Worm (Caenorhabditis elegans) whole organism, L2 larva: ENCODE measurements around the gene nhx-6.
"Not testable (repeated sequence)": the region's sequence is repeated elsewhere in the genome, so short reads cannot be mapped to it uniquely, and the experiment has no call there.

Experiments used
- F13H6.1 ChIP-seq: sonication (generic microtip); optimal IDR thresholded peaks from 2 replicates; lab custom pipeline; 2016; ENCODE audit warnings: missing genetic modification characterization, missing compliant biosample characterization
- Y55F3AM.14 ChIP-seq: fragments of 200-800 bp; sonication (Bioruptor generic); optimal IDR thresholded peaks from 2 replicates; lab custom pipeline; 2018; ENCODE audit warnings: mild to moderate bottlenecking, missing genetic modification characterization, missing compliant biosample characterization
- alr-1 ChIP-seq: fragments of 150-350 bp; optimal IDR thresholded peaks from 2 replicates; lab custom pipeline; 2014; ENCODE audit warnings: missing biosample characterization, missing genetic modification characterization
- ama-1 ChIP-seq: fragments of 150-350 bp; optimal IDR thresholded peaks from 2 replicates; lab custom pipeline; 2018; ENCODE audit warnings: inconsistent platforms
- blmp-1 ChIP-seq: sonication (generic microtip); optimal IDR thresholded peaks from 2 replicates; lab custom pipeline; 2017; ENCODE audit warnings: missing genetic modification characterization, mild to moderate bottlenecking, missing compliant biosample characterization, antibody characterized with exemption, moderate library complexity; ENCODE audit not compliant: insufficient read depth
- ceh-16 ChIP-seq: fragments of 150-350 bp; optimal IDR thresholded peaks from 2 replicates; lab custom pipeline; 2014; ENCODE audit warnings: missing biosample characterization, missing genetic modification characterization
- ceh-82 ChIP-seq: fragments of 150-350 bp; optimal IDR thresholded peaks from 2 replicates; lab custom pipeline; 2014; ENCODE audit warnings: missing biosample characterization, missing genetic modification characterization
- crh-2 ChIP-seq: sonication (generic microtip); optimal IDR thresholded peaks from 2 replicates; lab custom pipeline; 2017; ENCODE audit warnings: missing biosample characterization, missing genetic modification characterization
- egl-27 ChIP-seq: sonication (generic microtip); optimal IDR thresholded peaks from 3 replicates; lab custom pipeline; 2017; ENCODE audit warnings: missing biosample characterization, missing genetic modification reagents, missing genetic modification characterization
- fos-1 ChIP-seq: fragments of 150-350 bp; optimal IDR thresholded peaks from 2 replicates; lab custom pipeline; 2014; ENCODE audit warnings: missing biosample characterization, missing genetic modification characterization
- gmeb-1 ChIP-seq: fragments of 150-350 bp; optimal IDR thresholded peaks from 2 replicates; lab custom pipeline; 2014; ENCODE audit warnings: missing biosample characterization, missing genetic modification characterization
- lin-11 ChIP-seq: fragments of 150-350 bp; sonication (generic microtip); optimal IDR thresholded peaks from 2 replicates; lab custom pipeline; 2014; ENCODE audit warnings: missing biosample characterization, missing genetic modification characterization, inconsistent platforms, mixed read lengths
- lin-13 ChIP-seq: fragments of 150-350 bp; optimal IDR thresholded peaks from 2 replicates; lab custom pipeline; 2014; ENCODE audit warnings: missing biosample characterization, missing genetic modification reagents, missing genetic modification characterization
- lin-39 ChIP-seq: fragments of 150-350 bp; optimal IDR thresholded peaks from 2 replicates; lab custom pipeline; 2014; ENCODE audit warnings: missing biosample characterization, missing genetic modification reagents, missing genetic modification characterization
- lsy-2 ChIP-seq, 2 experiments: fragments of 150-350 bp in 1 of 2; sonication (generic microtip) in 1 of 2; optimal IDR thresholded peaks; 2 replicates each; lab custom pipeline; 2014 to 2017; ENCODE audit warnings: missing biosample characterization in 2 of 2, missing genetic modification characterization in 2 of 2
- mbf-1 ChIP-seq: sonication (generic microtip); optimal IDR thresholded peaks from 2 replicates; lab custom pipeline; 2017; ENCODE audit warnings: missing biosample characterization, missing genetic modification characterization
- mdl-1 ChIP-seq, 2 experiments: fragments of 150-350 bp in 1 of 2; sonication (generic microtip) in 1 of 2; optimal IDR thresholded peaks; 2 replicates each; lab custom pipeline; 2017; ENCODE audit warnings: missing biosample characterization in 2 of 2, missing genetic modification characterization in 2 of 2
- nhr-10 ChIP-seq: sonication (generic microtip); optimal IDR thresholded peaks from 2 replicates; lab custom pipeline; 2017; ENCODE audit warnings: missing biosample characterization, missing genetic modification characterization
- nhr-11 ChIP-seq: fragments of 150-350 bp; optimal IDR thresholded peaks from 2 replicates; lab custom pipeline; 2014; ENCODE audit warnings: missing biosample characterization, missing genetic modification characterization
- nhr-129 ChIP-seq: fragments of 150-350 bp; optimal IDR thresholded peaks from 2 replicates; lab custom pipeline; 2014; ENCODE audit warnings: missing biosample characterization, missing genetic modification characterization
- nhr-23 ChIP-seq: fragments of 150-350 bp; optimal IDR thresholded peaks from 2 replicates; lab custom pipeline; 2014; ENCODE audit warnings: missing biosample characterization, missing genetic modification reagents, missing genetic modification characterization
- nhr-237 ChIP-seq: fragments of 150-350 bp; optimal IDR thresholded peaks from 2 replicates; lab custom pipeline; 2014; ENCODE audit warnings: missing biosample characterization, missing genetic modification characterization
- nhr-25 ChIP-seq: fragments of 150-350 bp; sonication (generic microtip); optimal IDR thresholded peaks from 3 replicates; lab custom pipeline; 2014; ENCODE audit warnings: missing biosample characterization, missing genetic modification characterization
- nhr-6 ChIP-seq: fragments of 150-350 bp; optimal IDR thresholded peaks from 2 replicates; lab custom pipeline; 2014; ENCODE audit warnings: missing biosample characterization, missing genetic modification characterization
- peb-1 ChIP-seq: fragments of 150-350 bp; optimal IDR thresholded peaks from 2 replicates; lab custom pipeline; 2014; ENCODE audit warnings: missing biosample characterization, missing genetic modification characterization
- sem-4 ChIP-seq: fragments of 150-350 bp; optimal IDR thresholded peaks from 2 replicates; lab custom pipeline; 2014; ENCODE audit warnings: missing biosample characterization, missing genetic modification reagents, missing genetic modification characterization
- sma-3 ChIP-seq: sonication (generic microtip); optimal IDR thresholded peaks from 2 replicates; lab custom pipeline; 2016; ENCODE audit warnings: missing genetic modification reagents, missing genetic modification characterization, missing compliant biosample characterization
- sma-9 ChIP-seq, 2 experiments: fragments of 150-350 bp in 1 of 2; sonication (generic microtip) in 1 of 2; optimal IDR thresholded peaks; 2 replicates each; lab custom pipeline; 2014 to 2016; ENCODE audit warnings: missing genetic modification characterization in 2 of 2, mild to moderate bottlenecking in 1 of 2, missing biosample characterization in 1 of 2, missing compliant biosample characterization in 1 of 2, missing genetic modification reagents in 1 of 2, moderate library complexity in 1 of 2
- snpc-4 ChIP-seq: fragments of 150-350 bp; optimal IDR thresholded peaks from 2 replicates; lab custom pipeline; 2014; ENCODE audit warnings: missing biosample characterization, missing genetic modification characterization
- unc-39 ChIP-seq: fragments of 150-350 bp; optimal IDR thresholded peaks from 2 replicates; lab custom pipeline; 2014; ENCODE audit warnings: missing biosample characterization, missing genetic modification characterization
- unc-55 ChIP-seq: fragments of 150-350 bp; sonication (generic microtip); optimal IDR thresholded peaks from 3 replicates; lab custom pipeline; 2014; ENCODE audit warnings: missing biosample characterization, missing genetic modification reagents, missing genetic modification characterization
- zag-1 ChIP-seq: fragments of 150-350 bp; optimal IDR thresholded peaks from 2 replicates; lab custom pipeline; 2014; ENCODE audit warnings: missing biosample characterization, missing genetic modification characterization
- ztf-4 ChIP-seq: fragments of 150-350 bp; optimal IDR thresholded peaks from 2 replicates; lab custom pipeline; 2014; ENCODE audit warnings: missing biosample characterization, missing genetic modification characterization

The nhx-6 gene

DNA sequence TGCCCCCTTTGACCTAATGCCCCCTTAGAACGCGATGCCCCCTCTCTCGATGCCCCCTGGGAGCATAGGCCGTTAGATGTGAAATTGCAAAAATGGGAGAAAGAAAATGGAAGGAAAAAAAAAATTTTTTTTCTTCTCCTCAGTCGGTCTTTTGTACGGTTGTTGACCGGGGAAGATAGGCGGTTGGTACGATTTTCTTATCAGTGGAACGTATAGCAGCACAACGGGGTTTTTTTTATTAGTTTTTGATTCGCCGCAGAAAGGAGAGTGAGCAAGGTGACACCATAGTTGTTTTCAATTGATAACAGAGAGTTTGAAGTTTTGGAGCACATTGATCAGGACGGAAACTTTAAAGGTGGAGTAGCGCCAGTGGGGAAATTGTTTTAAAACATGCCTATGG lies 10.9 kb upstream of the nhx-6 start:
- TF ChIP-seq fos-1 (tag; lab: Kevin White, UChicago): peak; percentile 21

ce11 chrII:1660888-1661287 lies 9.7 kb upstream of the nhx-6 start, which contains the start of gene ZC204.13:
ZC204.13 (minus strand) TSS chrII:1660988.
- TF ChIP-seq nhr-25; sma-9 (GFP tag; optimal IDR thresholded peaks at IDR 0.05; lab: Kevin White, UChicago); sma-9 (tag; optimal IDR thresholded peaks at IDR 0.05; lab: Kevin White, UChicago); peb-1 (tag; lab: Kevin White, UChicago): not testable (repeated sequence)

DNA sequence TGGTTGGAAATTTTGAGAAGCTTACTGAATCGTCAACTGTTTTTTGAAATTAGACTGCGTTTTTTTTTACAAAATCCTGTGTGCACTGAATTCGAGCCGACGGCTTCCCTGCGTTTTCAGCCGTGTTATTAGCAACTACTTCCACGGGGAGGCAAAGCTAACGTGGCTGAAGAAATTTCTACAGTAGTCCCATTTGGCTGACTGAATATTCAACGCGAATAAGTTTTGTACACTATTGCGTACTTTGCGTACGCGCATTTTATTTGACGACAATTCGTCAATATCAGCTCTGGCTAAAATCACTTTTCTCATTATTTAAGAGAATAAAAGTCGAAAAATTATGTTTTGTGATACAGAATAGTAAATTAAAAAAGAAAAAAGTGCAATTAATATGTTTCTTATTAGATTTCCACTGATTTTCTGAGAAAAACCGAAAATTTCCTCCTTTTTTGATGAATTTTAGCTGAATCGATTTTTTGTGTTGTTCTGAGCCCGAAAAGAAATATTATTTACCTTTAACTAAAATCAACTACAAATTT lies 9.3 kb upstream of the nhx-6 start:
- TF ChIP-seq lsy-2 (tag; optimal IDR thresholded peaks at IDR 0.05; lab: Kevin White, UChicago): peak in 1 of 2 experiments; percentile 33

DNA sequence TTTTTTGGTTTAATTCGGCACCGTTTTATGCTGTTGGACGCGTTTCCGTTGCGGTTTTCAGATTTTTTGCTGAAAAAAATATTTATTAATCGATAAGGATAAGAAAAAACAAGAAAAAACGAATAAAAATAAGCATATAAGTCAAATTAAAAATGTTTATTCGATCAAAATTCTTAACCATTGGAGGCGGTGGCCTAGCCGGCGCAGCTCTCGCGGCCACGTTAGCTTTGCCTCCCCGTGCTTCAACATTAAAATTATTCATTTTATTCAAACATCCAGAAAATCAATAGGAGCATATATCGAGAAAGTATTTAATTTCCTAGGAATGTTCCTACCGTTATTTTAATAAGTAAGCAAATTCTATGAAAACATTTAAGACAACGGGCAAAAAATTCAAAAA lies 7.7 kb upstream of the nhx-6 start, which contains the start of gene ZC204.14:
Gene ZC204.14 (minus strand): TSS at position 69 of the 400 bp plus-strand sequence.
- TF ChIP-seq sma-9 (GFP tag; optimal IDR thresholded peaks at IDR 0.05; lab: Kevin White, UChicago): no peak
- no peak for TF ChIP-seq sma-9 (tag; optimal IDR thresholded peaks at IDR 0.05; lab: Kevin White, UChicago)
- TF ChIP-seq lin-13: no peak
- no peak for TF ChIP-seq lin-39 (tag; lab: Kevin White, UChicago)
- peak in 1 of 2 experiments; percentile 41 for TF ChIP-seq lsy-2 (tag; optimal IDR thresholded peaks at IDR 0.05; lab: Kevin White, UChicago)

DNA sequence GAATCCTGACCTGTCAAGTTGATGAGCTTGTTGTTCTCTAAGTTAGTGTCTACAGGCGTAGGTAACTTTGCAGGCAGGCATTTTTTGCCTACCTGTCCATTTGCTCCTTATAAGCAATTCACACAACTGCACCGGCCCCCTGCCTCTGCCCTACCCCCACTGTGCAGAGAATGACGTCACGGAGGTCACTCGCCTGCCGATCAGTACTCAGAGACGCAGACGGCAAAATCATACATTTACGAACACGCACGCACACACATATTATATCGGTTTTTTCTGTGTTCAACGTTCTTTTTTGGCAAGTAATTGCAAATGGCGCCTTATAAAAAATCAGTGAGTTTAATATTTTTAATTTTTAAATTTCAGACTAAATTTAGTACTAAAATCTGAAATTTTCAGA lies 7.1 kb upstream of the nhx-6 start, which contains the start of gene duxl-1:
Gene duxl-1 (plus strand): TSS at position 184 of the 400 bp plus-strand sequence.
- no peak for TF ChIP-seq nhr-237 (tag; lab: Kevin White, UChicago)
- TF ChIP-seq ama-1 (lab: Kevin White, UChicago): no peak
- TF ChIP-seq mbf-1: no peak
- TF ChIP-seq Y55F3AM.14 (GFP tag; lab: Kevin White, UChicago): no peak
- no peak for TF ChIP-seq ceh-82 (tag; lab: Kevin White, UChicago)
- TF ChIP-seq sem-4 (tag; lab: Kevin White, UChicago): no peak
- TF ChIP-seq sma-9 (GFP tag; optimal IDR thresholded peaks at IDR 0.05; lab: Kevin White, UChicago): peak; percentile 52
- TF ChIP-seq sma-9 (tag; optimal IDR thresholded peaks at IDR 0.05; lab: Kevin White, UChicago): no peak
- no peak for TF ChIP-seq nhr-10 (tag; lab: Kevin White, UChicago)
- peak; percentile 24 for TF ChIP-seq unc-55 (GFP tag; lab: Kevin White, UChicago)
- no peak for TF ChIP-seq unc-39 (tag; lab: Kevin White, UChicago)
- no peak for TF ChIP-seq nhr-25
- TF ChIP-seq fos-1 (tag; lab: Kevin White, UChicago): peak; percentile 49
- TF ChIP-seq zag-1 (tag; lab: Kevin White, UChicago): no peak
- no peak for TF ChIP-seq sma-3 (GFP tag; lab: Kevin White, UChicago)
- no peak for TF ChIP-seq alr-1 (tag; lab: Kevin White, UChicago)
- no peak for TF ChIP-seq nhr-6 (tag; lab: Kevin White, UChicago)
- TF ChIP-seq nhr-23: no peak
- TF ChIP-seq nhr-129: peak; percentile 11
- no peak for TF ChIP-seq ztf-4 (tag; lab: Kevin White, UChicago)
- no peak for TF ChIP-seq lin-11
- peak; percentile 74 for TF ChIP-seq F13H6.1 (tag; lab: Kevin White, UChicago)
- no peak for TF ChIP-seq gmeb-1 (tag; lab: Kevin White, UChicago)
- no peak for TF ChIP-seq ceh-16 (tag; lab: Kevin White, UChicago)
- TF ChIP-seq egl-27 (tag; lab: Kevin White, UChicago): no peak

DNA sequence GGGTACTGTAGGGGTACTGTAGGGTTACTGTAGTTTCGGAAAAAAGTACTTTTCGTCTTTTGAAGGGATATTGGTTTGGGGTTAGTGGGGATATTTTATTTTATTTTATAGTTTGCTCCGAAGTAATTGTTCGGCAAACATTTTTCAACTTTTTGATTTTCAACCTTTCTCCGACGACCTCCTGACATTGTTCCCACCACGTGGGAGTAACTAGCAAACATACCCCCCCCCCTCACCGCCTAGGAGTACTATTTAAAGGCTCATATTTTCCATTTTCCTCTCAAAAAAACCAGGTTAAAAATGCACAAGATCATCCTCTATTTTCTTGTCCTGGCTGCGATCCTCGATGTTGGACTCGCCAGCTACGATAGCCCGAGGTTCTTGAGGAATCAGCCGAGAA lies 4.6 kb upstream of the nhx-6 start, which contains the start of gene srlf-29:
Gene srlf-29 (plus strand): TSS at position 301 of the 400 bp plus-strand sequence.
- TF ChIP-seq ztf-4 (tag; lab: Kevin White, UChicago) (no peak), mdl-1 (tag; optimal IDR thresholded peaks at IDR 0.05; lab: Kevin White, UChicago) (no peak), lsy-2 (tag; optimal IDR thresholded peaks at IDR 0.05; lab: Kevin White, UChicago) (no peak), F13H6.1 (tag; lab: Kevin White, UChicago) (no peak), nhr-11 (no peak), mbf-1 (no peak), snpc-4 (tag; lab: Kevin White, UChicago) (no peak), crh-2 (tag; lab: Kevin White, UChicago) (no peak), blmp-1 (no peak), unc-39 (tag; lab: Kevin White, UChicago) (no peak)
- TF ChIP-seq, all 48 proteins: peak for 0
